Fruit fly (Drosophila melanogaster) whole organism, wandering third instar larva: Measurements from ENCODE around the gene Lsd-1.

Source experiments
- Abd-B ChIP-seq: fragments of >200 bp; optimal IDR thresholded peaks from 2 replicates; lab custom pipeline; 2017; ENCODE audit warnings: missing biosample characterization, missing genetic modification characterization
- CG9705 ChIP-seq: fragments of 200-800 bp; sonication (Bioruptor generic); optimal IDR thresholded peaks from 2 replicates; lab custom pipeline; 2018; ENCODE audit warnings: missing biosample characterization, mild to moderate bottlenecking, missing genetic modification characterization
- Dfd ChIP-seq: fragments of >200 bp; optimal IDR thresholded peaks from 2 replicates; lab custom pipeline; 2017; ENCODE audit warnings: missing biosample characterization, missing genetic modification characterization
- GATAd ChIP-seq: sonication (Bioruptor generic); optimal IDR thresholded peaks from 2 replicates; lab custom pipeline; 2016; ENCODE audit warnings: missing biosample characterization, missing genetic modification characterization
- Hr78 ChIP-seq: fragments of >200 bp; optimal IDR thresholded peaks from 2 replicates; lab custom pipeline; 2017; ENCODE audit warnings: missing biosample characterization, missing genetic modification characterization
- Jra ChIP-seq: sonication (Bioruptor generic); optimal IDR thresholded peaks from 2 replicates; lab custom pipeline; 2016; ENCODE audit warnings: missing biosample characterization, missing genetic modification characterization
- Myc ChIP-seq: fragments of >200 bp; optimal IDR thresholded peaks from 2 replicates; lab custom pipeline; 2017
- N ChIP-seq: fragments of >200 bp; optimal IDR thresholded peaks from 2 replicates; lab custom pipeline; 2018; ENCODE audit warnings: missing biosample characterization, missing external identifiers, missing genetic modification characterization
- OdsH ChIP-seq: fragments of 200-800 bp; sonication (Bioruptor generic); optimal IDR thresholded peaks from 2 replicates; lab custom pipeline; 2016; ENCODE audit warnings: missing biosample characterization, mild to moderate bottlenecking, missing genetic modification characterization
- Rel ChIP-seq, 2 experiments: fragments of 200-800 bp; sonication (Bioruptor generic) in 1 of 2; optimal IDR thresholded peaks; 2 replicates in 1 of 2; 3 replicates in 1 of 2; lab custom pipeline; 2016 to 2019; ENCODE audit warnings: mild to moderate bottlenecking in 2 of 2, missing biosample characterization in 2 of 2, missing genetic modification characterization in 2 of 2, moderate library complexity in 1 of 2
- Sp1 ChIP-seq: fragments of 200-800 bp; sonication (Bioruptor generic); optimal IDR thresholded peaks from 3 replicates; lab custom pipeline; 2019; ENCODE audit warnings: missing biosample characterization, mild to moderate bottlenecking, missing genetic modification characterization, moderate library complexity
- ey ChIP-seq: fragments of 200-800 bp; sonication (Bioruptor generic); optimal IDR thresholded peaks from 2 replicates; lab custom pipeline; 2016; ENCODE audit warnings: missing biosample characterization, missing genetic modification characterization
- psq ChIP-seq: fragments of 200-800 bp; sonication (Bioruptor generic); optimal IDR thresholded peaks from 3 replicates; lab custom pipeline; 2017; ENCODE audit warnings: missing biosample characterization, mild to moderate bottlenecking, missing genetic modification characterization, moderate library complexity
- usp ChIP-seq: fragments of >200 bp; optimal IDR thresholded peaks from 2 replicates; lab custom pipeline; 2017; ENCODE audit warnings: missing biosample characterization, missing genetic modification characterization

dm6 chr3R:23736365-23736764 lies 27.3 kb upstream of the Lsd-1 start:
- TF ChIP-seq Rel (GFP tag; optimal IDR thresholded peaks at IDR 0.05; lab: Kevin White, UChicago) (no peak), Rel (tag; optimal IDR thresholded peaks at IDR 0.05; lab: Kevin White, UChicago) (no peak), psq (GFP tag; lab: Kevin White, UChicago) (no peak), Hr78 (GFP tag; lab: Kevin White, UChicago) (no peak), Sp1 (GFP tag; lab: Kevin White, UChicago) (no peak), usp (GFP tag; lab: Kevin White, UChicago) (no peak), ey (GFP tag; lab: Kevin White, UChicago) (no peak), Jra (no peak), Abd-B (GFP tag; lab: Kevin White, UChicago) (no peak), OdsH (no peak), GATAd (GFP tag; lab: Kevin White, UChicago) (no peak), CG9705 (GFP tag; lab: Kevin White, UChicago) (no peak), Myc (lab: Kevin White, UChicago) (no peak), Dfd (GFP tag; lab: Kevin White, UChicago) (no peak), N (GFP tag; lab: Kevin White, UChicago) (no peak)
